Fruit fly (Drosophila melanogaster): ENCODE data around the gene btl.

Gene btl

DNA sequence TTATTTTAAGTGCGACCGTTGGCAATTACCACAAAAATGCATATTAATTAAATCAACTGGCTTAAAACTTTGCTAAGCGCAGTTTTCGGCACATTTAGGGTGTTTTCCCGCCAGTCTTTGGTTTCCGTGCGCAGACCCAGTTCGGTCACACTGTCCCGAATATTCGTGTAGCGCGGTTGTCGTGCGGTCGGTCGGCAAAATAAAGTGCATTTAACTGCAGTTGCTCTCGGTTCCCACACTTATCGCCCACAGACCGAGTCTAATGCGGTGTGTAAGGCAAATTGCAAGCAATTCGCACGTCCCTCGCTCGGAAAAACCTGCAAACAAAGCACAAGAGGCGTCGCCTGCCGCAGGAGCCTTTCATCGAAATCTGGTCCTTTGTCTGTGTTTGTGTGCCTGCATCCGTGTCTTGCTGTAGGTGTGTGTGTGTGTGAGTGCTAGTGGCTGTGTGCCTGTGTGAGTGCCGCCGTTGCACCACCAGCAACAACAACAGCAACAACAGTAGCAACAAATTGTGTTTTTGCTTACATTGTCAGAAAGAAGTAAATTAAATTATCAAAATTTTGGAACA is 22.4 kb upstream of the btl start, which contains the start of the genes CG13484 and Frl (continued):
- TF ChIP-seq Opbp (GFP tag; IDR thresholded peaks at IDR 0.05; ENCODE audit: partially characterized antibody) (peak; percentile 30; the same call in 1 of the 3 replicates), Dp (GFP tag; optimal IDR thresholded peaks at IDR 0.05) (peak; percentile 67), CG18476 (GFP tag; optimal IDR thresholded peaks at IDR 0.05) (no peak), CG7271 (tag; optimal IDR thresholded peaks at IDR 0.05) (peak; percentile 46), org-1 (GFP tag; optimal IDR thresholded peaks at IDR 0.05) (no peak), CG2678 (tag; optimal IDR thresholded peaks at IDR 0.05) (peak; percentile 25), HLH4C (GFP tag; IDR thresholded peaks at IDR 0.05; ENCODE audit: partially characterized antibody) (no peak), tup (GFP tag; optimal IDR thresholded peaks at IDR 0.05) (no peak), CG3995 (GFP tag; optimal IDR thresholded peaks at IDR 0.05) (peak; percentile 78), Sox102F (GFP tag; optimal IDR thresholded peaks at IDR 0.05) (no peak), sens (GFP tag) (peak; percentile 72), CG31388 (GFP tag; optimal IDR thresholded peaks at IDR 0.05) (no peak), CG32767 (GFP tag; IDR thresholded peaks at IDR 0.05) (no peak), BtbVII (GFP tag; optimal IDR thresholded peaks at IDR 0.05) (no peak), CG7987 (GFP tag; optimal IDR thresholded peaks at IDR 0.05) (peak; percentile 46), CG17912 (GFP tag; optimal IDR thresholded peaks at IDR 0.05) (no peak)

DNA sequence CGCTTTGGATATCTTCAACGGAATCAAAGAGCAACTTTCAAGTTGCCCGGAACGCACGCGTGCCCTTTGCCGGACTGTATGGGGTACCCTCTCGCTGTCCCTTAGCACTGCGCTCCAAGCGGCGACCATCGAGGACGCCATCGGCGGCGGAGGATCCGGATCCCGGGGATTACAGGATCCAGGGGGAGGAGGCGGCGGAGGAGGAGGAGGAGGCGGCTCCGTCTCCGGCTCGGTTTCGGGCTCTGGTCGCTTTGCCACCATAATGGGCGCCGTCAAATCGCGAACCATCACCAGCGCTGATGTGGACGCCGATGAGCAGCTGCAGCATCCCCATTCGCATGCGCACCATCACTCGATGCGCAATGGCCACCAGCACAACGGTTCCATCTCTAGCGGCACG is 21.8 kb upstream of the btl start:
- no peak for TF ChIP-seq CG14667 (GFP tag; IDR thresholded peaks at IDR 0.05)
- peak; percentile 27 for TF ChIP-seq Med (GFP tag)
- peak; percentile 30; the same call in 1 of the 2 replicates for TF ChIP-seq Rfx (GFP tag; IDR thresholded peaks at IDR 0.05)
- no peak for TF ChIP-seq Bdp1 (GFP tag; optimal IDR thresholded peaks at IDR 0.05)
- TF ChIP-seq ap (GFP tag; IDR thresholded peaks at IDR 0.05) = 0 out of 2 replicates have a peak, but pooled peaks have one; percentile 18
- 0 out of 3 replicates have a peak, but pooled peaks have one; percentile 10 for TF ChIP-seq mld (GFP tag; IDR thresholded peaks at IDR 0.05; ENCODE audit: partially characterized antibody)
- TF ChIP-seq dysf (GFP tag; IDR thresholded peaks at IDR 0.05) = 0 out of 3 replicates have a peak, but pooled peaks have one; percentile 28
- 0 out of 2 replicates have a peak, but pooled peaks have one; percentile 10 for TF ChIP-seq CG32532 (GFP tag; IDR thresholded peaks at IDR 0.05)
- peak; percentile 78 for TF ChIP-seq Hr39 (optimal IDR thresholded peaks at IDR 0.05)
- TF ChIP-seq nerfin-2 (GFP tag; IDR thresholded peaks at IDR 0.05; ENCODE audit: partially characterized antibody) = 0 out of 2 replicates have a peak, but pooled peaks have one; percentile 14

DNA sequence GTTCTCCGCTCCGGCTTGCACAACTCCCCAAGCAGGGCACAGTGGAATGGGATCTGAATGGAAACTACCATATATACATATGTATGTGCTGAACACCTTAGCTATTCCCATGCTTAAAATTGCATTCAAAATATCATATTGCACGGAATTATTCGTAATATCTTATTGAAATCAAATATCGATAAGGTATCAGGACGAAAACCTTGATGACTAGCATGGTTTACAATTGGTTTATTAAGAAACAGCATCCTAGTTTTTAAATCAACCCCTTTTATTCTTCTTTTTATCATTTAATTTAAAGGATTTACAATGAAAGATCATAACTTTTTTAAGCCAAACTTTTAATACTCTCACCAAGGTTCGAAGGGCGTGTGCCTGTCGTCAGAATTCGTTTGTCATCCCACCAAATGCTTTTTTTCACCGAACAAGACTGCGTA is 20.3 kb upstream of the btl start:
- TF ChIP-seq gcm2 (GFP tag; optimal IDR thresholded peaks at IDR 0.05) = no peak
- no peak for TF ChIP-seq cwo (GFP tag; optimal IDR thresholded peaks at IDR 0.05)
- no peak for TF ChIP-seq CG2129 (GFP tag; IDR thresholded peaks at IDR 0.05; ENCODE audit: partially characterized antibody)
- TF ChIP-seq CG7928 (GFP tag; optimal IDR thresholded peaks at IDR 0.05) = no peak
- TF ChIP-seq Mrtf (GFP tag; IDR thresholded peaks at IDR 0.05) = no peak
- no peak for TF ChIP-seq Jarid2 (GFP tag; optimal IDR thresholded peaks at IDR 0.05)
- no peak for TF ChIP-seq B-H2 (GFP tag; optimal IDR thresholded peaks at IDR 0.05)
- no peak for TF ChIP-seq gro (GFP tag; optimal IDR thresholded peaks at IDR 0.05)
- no peak for TF ChIP-seq CG10366 (GFP tag; IDR thresholded peaks at IDR 0.05)
- peak; percentile 39 for TF ChIP-seq lilli (GFP tag; optimal IDR thresholded peaks at IDR 0.05)
- TF ChIP-seq E2f1 (GFP tag; IDR thresholded peaks at IDR 0.05) = no peak
- TF ChIP-seq kay (GFP tag; optimal IDR thresholded peaks at IDR 0.05) = no peak
- TF ChIP-seq crc (GFP tag; optimal IDR thresholded peaks at IDR 0.05) = peak; percentile 8
- TF ChIP-seq trem (tag; optimal IDR thresholded peaks at IDR 0.05) = no peak
- TF ChIP-seq B-H1 (GFP tag; IDR thresholded peaks at IDR 0.05) = no peak
- TF ChIP-seq zf30C (GFP tag; optimal IDR thresholded peaks at IDR 0.05) = no peak
- no peak for TF ChIP-seq Bteb2 (GFP tag; optimal IDR thresholded peaks at IDR 0.05)
- no peak for TF ChIP-seq CG17802 (tag; optimal IDR thresholded peaks at IDR 0.05)
- TF ChIP-seq ewg (GFP tag; optimal IDR thresholded peaks at IDR 0.05) = no peak
- no peak for TF ChIP-seq CG34376 (GFP tag; optimal IDR thresholded peaks at IDR 0.05)
- TF ChIP-seq CG6654 (GFP tag; optimal IDR thresholded peaks at IDR 0.05) = peak; percentile 18
- no peak for TF ChIP-seq fd96Cb (tag; optimal IDR thresholded peaks at IDR 0.05)
